Worm (Caenorhabditis elegans): ENCODE measurements around the gene fbxa-42.

ce11 chrIII:2255522-2255921 is 5.7 kb downstream of the fbxa-42 start, which contains the start of gene fbxa-71:
- no peak for TF ChIP-seq unc-62 (GFP tag; optimal IDR thresholded peaks at IDR 0.05)
- no peak for TF ChIP-seq gmeb-1 (tag; optimal IDR thresholded peaks at IDR 0.05)
- TF ChIP-seq nhr-237 (tag; optimal IDR thresholded peaks at IDR 0.05), result no peak

All from whole organism, L2 larva.